Worm (Caenorhabditis elegans) whole organism, L3 larva: ENCODE data around the gene spin-1.

Source experiments
- ZK546.5 ChIP-seq: sonication (generic microtip); optimal IDR thresholded peaks from 2 replicates; lab custom pipeline; 2017; ENCODE audit warnings: missing biosample characterization, missing genetic modification characterization
- aly-2 ChIP-seq: fragments of 150-350 bp; optimal IDR thresholded peaks from 2 replicates; lab custom pipeline; 2014; ENCODE audit warnings: missing biosample characterization, missing genetic modification characterization
- ama-1 ChIP-seq: fragments of 150-350 bp; optimal IDR thresholded peaks from 2 replicates; lab custom pipeline; 2018
- ceh-16 ChIP-seq: sonication (generic microtip); optimal IDR thresholded peaks from 2 replicates; lab custom pipeline; 2017; ENCODE audit warnings: missing biosample characterization, missing genetic modification characterization
- ceh-82 ChIP-seq: fragments of 150-350 bp; optimal IDR thresholded peaks from 2 replicates; lab custom pipeline; 2014; ENCODE audit warnings: missing biosample characterization, missing genetic modification characterization
- daf-12 ChIP-seq: fragments of 150-350 bp; optimal IDR thresholded peaks from 2 replicates; lab custom pipeline; 2014; ENCODE audit warnings: missing biosample characterization, missing genetic modification reagents, missing genetic modification characterization
- egl-5 ChIP-seq: fragments of 150-350 bp; optimal IDR thresholded peaks from 2 replicates; lab custom pipeline; 2017; ENCODE audit warnings: missing biosample characterization, missing genetic modification reagents, missing genetic modification characterization, inconsistent platforms
- elt-1 ChIP-seq: fragments of 150-350 bp; optimal IDR thresholded peaks from 2 replicates; lab custom pipeline; 2014; ENCODE audit warnings: missing biosample characterization, missing genetic modification characterization
- elt-2 ChIP-seq: sonication (generic microtip); optimal IDR thresholded peaks from 2 replicates; lab custom pipeline; 2016; ENCODE audit warnings: missing genetic modification reagents, mild to moderate bottlenecking, missing genetic modification characterization, missing compliant biosample characterization
- elt-3 ChIP-seq, 3 experiments: fragments of 150-350 bp in 1 of 3; sonication (generic microtip) in 2 of 3; optimal IDR thresholded peaks; 2 replicates in 2 of 3; 4 replicates in 1 of 3; lab custom pipeline; 2014 to 2017; ENCODE audit warnings: missing biosample characterization in 3 of 3, missing genetic modification characterization in 3 of 3
- eor-1 ChIP-seq, 2 experiments: fragments of 150-350 bp; optimal IDR thresholded peaks; 2 replicates each; lab custom pipeline; 2014 to 2018; ENCODE audit warnings: missing biosample characterization in 2 of 2, missing genetic modification characterization in 2 of 2
- fkh-10 ChIP-seq: sonication (generic microtip); optimal IDR thresholded peaks from 2 replicates; lab custom pipeline; 2017; ENCODE audit warnings: missing biosample characterization, missing genetic modification reagents, missing genetic modification characterization
- fkh-2 ChIP-seq: fragments of 150-350 bp; optimal IDR thresholded peaks from 2 replicates; lab custom pipeline; 2014; ENCODE audit warnings: missing biosample characterization, missing genetic modification reagents, missing genetic modification characterization
- fos-1 ChIP-seq: fragments of 150-350 bp; optimal IDR thresholded peaks from 2 replicates; lab custom pipeline; 2014; ENCODE audit warnings: missing biosample characterization, missing genetic modification characterization
- jun-1 ChIP-seq: fragments of 150-350 bp; optimal IDR thresholded peaks from 2 replicates; lab custom pipeline; 2014; ENCODE audit warnings: missing biosample characterization, missing genetic modification reagents, missing genetic modification characterization
- lin-39 ChIP-seq: fragments of 150-350 bp; optimal IDR thresholded peaks from 2 replicates; lab custom pipeline; 2018; ENCODE audit warnings: missing biosample characterization, missing genetic modification reagents, missing genetic modification characterization
- lsy-12 ChIP-seq: sonication (generic microtip); optimal IDR thresholded peaks from 2 replicates; lab custom pipeline; 2016; ENCODE audit warnings: mild to moderate bottlenecking, missing genetic modification characterization, missing compliant biosample characterization
- mml-1 ChIP-seq: fragments of 150-350 bp; sonication (generic microtip); optimal IDR thresholded peaks from 3 replicates; lab custom pipeline; 2014; ENCODE audit warnings: missing biosample characterization, missing genetic modification characterization
- nfya-1 ChIP-seq: sonication (generic microtip); optimal IDR thresholded peaks from 2 replicates; lab custom pipeline; 2017; ENCODE audit warnings: missing genetic modification characterization, mild to moderate bottlenecking, missing compliant biosample characterization, antibody characterized with exemption, moderate library complexity; ENCODE audit not compliant: insufficient read depth
- nhr-12 ChIP-seq: fragments of 150-350 bp; optimal IDR thresholded peaks from 2 replicates; lab custom pipeline; 2014; ENCODE audit warnings: missing biosample characterization, missing genetic modification characterization
- nhr-23 ChIP-seq: fragments of 150-350 bp; optimal IDR thresholded peaks from 2 replicates; lab custom pipeline; 2014; ENCODE audit warnings: missing biosample characterization, missing genetic modification reagents, missing genetic modification characterization
- nhr-237 ChIP-seq: fragments of 150-350 bp; optimal IDR thresholded peaks from 2 replicates; lab custom pipeline; 2014; ENCODE audit warnings: missing biosample characterization, missing genetic modification characterization
- nhr-25 ChIP-seq: sonication (generic microtip); optimal IDR thresholded peaks from 2 replicates; lab custom pipeline; 2017; ENCODE audit warnings: missing biosample characterization, missing genetic modification characterization
- nhr-28 ChIP-seq: fragments of 150-350 bp; optimal IDR thresholded peaks from 2 replicates; lab custom pipeline; 2014; ENCODE audit warnings: missing biosample characterization, missing genetic modification characterization
- nhr-43 ChIP-seq: sonication (generic microtip); optimal IDR thresholded peaks from 2 replicates; lab custom pipeline; 2016; ENCODE audit warnings: mild to moderate bottlenecking, missing genetic modification characterization, missing compliant biosample characterization; ENCODE audit not compliant: poor library complexity, severe bottlenecking
- nhr-67 ChIP-seq: fragments of 150-350 bp; optimal IDR thresholded peaks from 2 replicates; lab custom pipeline; 2014; ENCODE audit warnings: missing biosample characterization, missing genetic modification characterization
- nhr-76 ChIP-seq: fragments of 150-350 bp; sonication (generic microtip); optimal IDR thresholded peaks from 5 replicates; lab custom pipeline; 2014; ENCODE audit warnings: missing biosample characterization, missing genetic modification characterization
- nhr-77 ChIP-seq: fragments of 150-350 bp; optimal IDR thresholded peaks from 2 replicates; lab custom pipeline; 2014; ENCODE audit warnings: missing biosample characterization, missing genetic modification characterization
- pha-4 ChIP-seq: fragments of 150-350 bp; optimal IDR thresholded peaks from 2 replicates; lab custom pipeline; 2014; ENCODE audit warnings: missing biosample characterization, missing genetic modification reagents, missing genetic modification characterization
- pqm-1 ChIP-seq: fragments of 150-350 bp; optimal IDR thresholded peaks from 2 replicates; lab custom pipeline; 2017; ENCODE audit warnings: missing biosample characterization, missing genetic modification characterization, inconsistent platforms
- sea-2 ChIP-seq: fragments of 150-350 bp; sonication (generic microtip); optimal IDR thresholded peaks from 4 replicates; lab custom pipeline; 2014; ENCODE audit warnings: missing biosample characterization, missing genetic modification reagents, missing genetic modification characterization
- tbx-2 ChIP-seq: sonication (generic microtip); optimal IDR thresholded peaks from 2 replicates; lab custom pipeline; 2016; ENCODE audit warnings: mild to moderate bottlenecking, missing genetic modification characterization, missing compliant biosample characterization
- unc-39 ChIP-seq: sonication (generic microtip); optimal IDR thresholded peaks from 4 replicates; lab custom pipeline; 2017; ENCODE audit warnings: missing biosample characterization, missing genetic modification characterization
- ztf-11 ChIP-seq: fragments of 150-350 bp; optimal IDR thresholded peaks from 2 replicates; lab custom pipeline; 2014; ENCODE audit warnings: missing biosample characterization, missing genetic modification characterization
- ztf-4 ChIP-seq: fragments of 150-350 bp; optimal IDR thresholded peaks from 2 replicates; lab custom pipeline; 2014; ENCODE audit warnings: missing biosample characterization, missing genetic modification characterization

Gene spin-1

ce11 chrV:12086934-12087333, 27.9 kb upstream of the spin-1 start, which contains the start of gene gana-1:
gana-1 (plus strand) TSS chrV:12087234.
- TF ChIP-seq nhr-12 (tag; lab: Kevin White, UChicago) (no peak), lin-39 (tag; lab: Kevin White, UChicago) (no peak), ceh-82 (no peak), nhr-237 (tag; lab: Kevin White, UChicago) (no peak), ZK546.5 (no peak), fkh-2 (tag; lab: Kevin White, UChicago) (no peak), elt-1 (tag; lab: Kevin White, UChicago) (no peak), pha-4 (tag; lab: Kevin White, UChicago) (no peak), fos-1 (tag; lab: Kevin White, UChicago) (no peak), nhr-25 (tag; lab: Kevin White, UChicago) (no peak)

ce11 chrV:12088773-12089172, 26.0 kb upstream of the spin-1 start, which contains the start of gene R07B7.12:
R07B7.12 (plus strand) TSS chrV:12089073.
- no peak for TF ChIP-seq eor-1 (tag; optimal IDR thresholded peaks at IDR 0.05; lab: Kevin White, UChicago)
- no peak for TF ChIP-seq jun-1 (tag; lab: Kevin White, UChicago)
- no peak for TF ChIP-seq elt-2 (tag; lab: Kevin White, UChicago)
- no peak for TF ChIP-seq pha-4 (tag; lab: Kevin White, UChicago)
- no peak for TF ChIP-seq fkh-10 (GFP tag; lab: Kevin White, UChicago)
- TF ChIP-seq fos-1 (tag; lab: Kevin White, UChicago): no peak
- no peak for TF ChIP-seq mml-1 (tag; lab: Kevin White, UChicago)
- TF ChIP-seq ceh-82: no peak
- no peak for TF ChIP-seq nhr-67
- TF ChIP-seq elt-3 (tag; optimal IDR thresholded peaks at IDR 0.05; lab: Kevin White, UChicago): no peak
- no peak for TF ChIP-seq ama-1 (lab: Kevin White, UChicago)
- TF ChIP-seq lsy-12 (tag; lab: Kevin White, UChicago): no peak
- TF ChIP-seq unc-39: no peak
- TF ChIP-seq nhr-23 (tag; lab: Kevin White, UChicago): no peak
- no peak for TF ChIP-seq egl-5 (tag; lab: Kevin White, UChicago)
- TF ChIP-seq ztf-4 (tag; lab: Kevin White, UChicago): no peak
- TF ChIP-seq nhr-28 (tag; lab: Kevin White, UChicago): no peak

ce11 chrV:12091759-12092158, 23.0 kb upstream of the spin-1 start, which contains the start of gene nhr-206:
nhr-206 (plus strand) TSS chrV:12092006.
- TF ChIP-seq ztf-11: no peak
- TF ChIP-seq ceh-16 (tag; lab: Kevin White, UChicago): no peak
- TF ChIP-seq pqm-1: peak; percentile 70
- no peak for TF ChIP-seq tbx-2
- no peak for TF ChIP-seq ZK546.5
- peak; percentile 53 for TF ChIP-seq jun-1 (tag; lab: Kevin White, UChicago)
- peak; percentile 87 for TF ChIP-seq pha-4 (tag; lab: Kevin White, UChicago)
- peak; percentile 59 for TF ChIP-seq elt-2 (tag; lab: Kevin White, UChicago)
- TF ChIP-seq, all 47 proteins: peak for 4

ce11 chrV:12094030-12094429, 20.8 kb upstream of the spin-1 start, which contains the start of gene nhr-208:
nhr-208 (plus strand) TSS chrV:12094317.
- TF ChIP-seq nhr-77 (tag; lab: Kevin White, UChicago): no peak
- TF ChIP-seq aly-2 (tag; lab: Kevin White, UChicago): no peak
- no peak for TF ChIP-seq eor-1 (tag; optimal IDR thresholded peaks at IDR 0.05; lab: Kevin White, UChicago)
- TF ChIP-seq pqm-1: peak; percentile 52
- TF ChIP-seq elt-2 (tag; lab: Kevin White, UChicago): peak; percentile 16

ce11 chrV:12095865-12096264, 18.9 kb upstream of the spin-1 start, which contains the start of gene nhr-207:
nhr-207 (plus strand) TSS chrV:12096146.
- TF ChIP-seq jun-1 (tag; lab: Kevin White, UChicago) (peak; percentile 8), lin-39 (tag; lab: Kevin White, UChicago) (no peak), nhr-76 (tag; lab: Kevin White, UChicago) (no peak), elt-2 (tag; lab: Kevin White, UChicago) (peak; percentile 26), nhr-25 (tag; lab: Kevin White, UChicago) (no peak), pha-4 (tag; lab: Kevin White, UChicago) (peak; percentile 87), nhr-77 (tag; lab: Kevin White, UChicago) (no peak), ztf-11 (no peak), pqm-1 (peak; percentile 89)

- TF ChIP-seq nhr-76 (tag; lab: Kevin White, UChicago) (no peak), pqm-1 (no peak), nfya-1 (tag; lab: Kevin White, UChicago) (no peak), ceh-82 (no peak), egl-5 (tag; lab: Kevin White, UChicago) (no peak), fkh-10 (GFP tag; lab: Kevin White, UChicago) (no peak), sea-2 (no peak), jun-1 (tag; lab: Kevin White, UChicago) (no peak), nhr-43 (no peak), nhr-237 (tag; lab: Kevin White, UChicago) (no peak), daf-12 (tag; lab: Kevin White, UChicago) (no peak), lsy-12 (tag; lab: Kevin White, UChicago) (no peak), ZK546.5 (no peak), lin-39 (tag; lab: Kevin White, UChicago) (no peak), nhr-77 (tag; lab: Kevin White, UChicago) (no peak)
Observed at ce11 chrV:12098123-12098522, 16.7 kb upstream of the spin-1 start, which contains the start of gene nhr-209. nhr-209 (plus strand) TSS chrV:12098149.
